Fruit fly (Drosophila melanogaster) whole organism, embryonic: ENCODE data around the gene meso18E.

Source experiments
- Blimp-1 ChIP-seq: fragments of 200-800 bp; sonication (Bioruptor generic); optimal IDR thresholded peaks from 3 replicates; lab custom pipeline; 2018; ENCODE audit warnings: missing biosample characterization, missing genetic modification characterization, mild to moderate bottlenecking, moderate library complexity, missing genetic modification reagents
- CG11504 ChIP-seq: fragments of 200-800 bp; sonication (Bioruptor generic); optimal IDR thresholded peaks from 3 replicates; lab custom pipeline; 2019; ENCODE audit warnings: missing biosample characterization, mild to moderate bottlenecking, missing genetic modification characterization, moderate library complexity
- CG14050 ChIP-seq: fragments of 200-800 bp; sonication (Bioruptor generic); IDR thresholded peaks from 3 replicates; pipeline ENCODE4 v1.3.6; 2022; ENCODE audit warnings: missing biosample characterization, missing genetic modification characterization
- CG8281 ChIP-seq: fragments of 200-800 bp; sonication (Bioruptor generic); optimal IDR thresholded peaks from 2 replicates; lab custom pipeline; 2018; ENCODE audit warnings: missing biosample characterization, mild to moderate bottlenecking, missing genetic modification characterization, moderate library complexity
- Neu2 ChIP-seq: fragments of 200-800 bp; sonication (Bioruptor generic); optimal IDR thresholded peaks from 3 replicates; lab custom pipeline; 2016; ENCODE audit warnings: missing biosample characterization, missing genetic modification characterization, borderline replicate concordance
- TFAM ChIP-seq: fragments of 200-800 bp; sonication (Bioruptor generic); optimal IDR thresholded peaks from 2 replicates; lab custom pipeline; 2017; ENCODE audit warnings: missing biosample characterization, missing genetic modification characterization, inconsistent platforms
- bbx ChIP-seq: fragments of 200-800 bp; sonication (Bioruptor generic); IDR thresholded peaks from 2 replicates; pipeline ENCODE4 v1.3.6; 2022; ENCODE audit warnings: missing biosample characterization, missing genetic modification characterization; ENCODE audit not compliant: partially characterized antibody
- chif ChIP-seq, 2 experiments: fragments of 200-800 bp; sonication (Bioruptor generic); optimal IDR thresholded peaks; 3 replicates each; lab custom pipeline; 2016; ENCODE audit warnings: missing biosample characterization in 2 of 2, missing genetic modification characterization in 2 of 2
- h ChIP-seq: fragments of >200 bp; optimal IDR thresholded peaks from 2 replicates; lab custom pipeline; 2017
- ken ChIP-seq: fragments of 200-800 bp; sonication (Bioruptor generic); IDR thresholded peaks from 3 replicates; pipeline ENCODE4 v1.3.6; 2022; ENCODE audit warnings: missing biosample characterization, missing genetic modification characterization
- lov ChIP-seq, 2 experiments: fragments of 200-800 bp in 1 of 2; fragments of >200 bp in 1 of 2; sonication (Bioruptor generic) in 1 of 2; IDR thresholded peaks in 1 of 2; optimal IDR thresholded peaks in 1 of 2; 2 replicates in 1 of 2; 3 replicates in 1 of 2; pipeline versions ENCODE4 v1.3.6 to Lab custom; 2017 to 2022; ENCODE audit warnings: missing biosample characterization in 1 of 2, missing genetic modification characterization in 1 of 2
- mld ChIP-seq: fragments of 200-800 bp; sonication (Bioruptor generic); IDR thresholded peaks from 3 replicates; pipeline ENCODE4 v1.3.6; 2022; ENCODE audit warnings: missing biosample characterization, missing genetic modification characterization; ENCODE audit not compliant: partially characterized antibody
- unc-4 ChIP-seq: fragments of 200-800 bp; sonication (Bioruptor generic); IDR thresholded peaks from 2 replicates; pipeline ENCODE4 v1.3.6; 2022; ENCODE audit warnings: missing biosample characterization, missing genetic modification characterization; ENCODE audit not compliant: partially characterized antibody
- z ChIP-seq: fragments of 200-800 bp; sonication (Bioruptor generic); IDR thresholded peaks from 3 replicates; pipeline ENCODE4 v1.3.6; 2022; ENCODE audit warnings: missing biosample characterization, missing genetic modification characterization

DNA sequence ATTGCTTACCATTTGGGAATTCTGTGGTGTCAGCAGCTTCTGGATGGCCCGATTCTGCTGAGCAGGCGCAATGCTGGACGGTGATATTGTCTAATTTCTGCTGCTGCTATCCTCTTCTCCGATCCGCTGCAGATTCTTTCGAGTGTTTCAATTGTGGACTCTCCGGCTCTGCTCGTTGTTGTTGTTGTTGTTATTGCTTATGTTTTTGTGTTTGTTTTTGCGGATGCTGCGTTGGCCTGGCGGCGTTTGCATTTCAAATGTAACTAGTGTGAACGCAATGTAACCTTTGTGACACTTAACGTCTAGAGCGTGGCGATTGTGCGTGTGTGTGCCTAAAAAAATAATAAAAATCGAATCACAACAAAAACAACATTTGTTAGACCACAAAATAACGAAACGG lies 909 bp downstream of the meso18E start:
- TF ChIP-seq bbx (GFP tag; lab: Robert Waterston, UW) (no peak), TFAM (GFP tag; lab: Kevin White, UChicago) (no peak), CG14050 (GFP tag; lab: Robert Waterston, UW) (no peak), chif (GFP tag; optimal IDR thresholded peaks at IDR 0.05; lab: Kevin White, UChicago) (no peak), unc-4 (no peak), CG8281 (tag; lab: Kevin White, UChicago) (no peak), z (GFP tag; lab: Robert Waterston, UW) (no peak), h (lab: Kevin White, UChicago) (no peak), Neu2 (GFP tag; lab: Kevin White, UChicago) (no peak), lov (optimal IDR thresholded peaks at IDR 0.05; lab: Kevin White, UChicago) (no peak), lov (GFP tag; IDR thresholded peaks at IDR 0.05; lab: Robert Waterston, UW) (no peak), Blimp-1 (no peak), ken (no peak), CG11504 (no peak), mld (GFP tag; lab: Robert Waterston, UW) (no peak)
